Worm (Caenorhabditis elegans): Measurements from ENCODE around the gene F13H10.6.

Gene F13H10.6

ce11 chrIV:11025941-11026340, 16.8 kb downstream of the F13H10.6 start:
- TF ChIP-seq jun-1 (tag; optimal IDR thresholded peaks at IDR 0.05) (no peak), nhr-67 (tag; optimal IDR thresholded peaks at IDR 0.05) (no peak), daf-12 (tag; optimal IDR thresholded peaks at IDR 0.05) (no peak), nhr-43 (tag; optimal IDR thresholded peaks at IDR 0.05; ENCODE audit: poor library complexity, severe bottlenecking) (peak; percentile 87), mdl-1 (tag; optimal IDR thresholded peaks at IDR 0.05) (no peak), ceh-9 (tag; optimal IDR thresholded peaks at IDR 0.05) (no peak), ZK546.5 (tag; optimal IDR thresholded peaks at IDR 0.05) (no peak), ceh-82 (tag; optimal IDR thresholded peaks at IDR 0.05) (no peak), nhr-77 (tag; optimal IDR thresholded peaks at IDR 0.05) (no peak), skn-1 (tag; optimal IDR thresholded peaks at IDR 0.05) (no peak), eor-1 (tag; optimal IDR thresholded peaks at IDR 0.05) (no peak), sea-2 (GFP tag; optimal IDR thresholded peaks at IDR 0.05) (peak; percentile 36), aly-2 (tag; optimal IDR thresholded peaks at IDR 0.05) (no peak), fkh-10 (GFP tag; optimal IDR thresholded peaks at IDR 0.05) (no peak), elt-3 (tag; optimal IDR thresholded peaks at IDR 0.05) (peak in 1 of 3 experiments; percentile 8), elt-2 (tag; optimal IDR thresholded peaks at IDR 0.05) (no peak), fos-1 (tag; optimal IDR thresholded peaks at IDR 0.05) (no peak), pha-4 (tag; optimal IDR thresholded peaks at IDR 0.05) (peak; percentile 16), egl-5 (tag; optimal IDR thresholded peaks at IDR 0.05) (no peak), mml-1 (tag; optimal IDR thresholded peaks at IDR 0.05) (no peak), nfya-1 (tag; optimal IDR thresholded peaks at IDR 0.05; ENCODE audit: insufficient read depth) (peak; percentile 24), lin-15B (tag; optimal IDR thresholded peaks at IDR 0.05) (no peak), nhr-237 (tag; optimal IDR thresholded peaks at IDR 0.05) (no peak), lin-39 (tag; optimal IDR thresholded peaks at IDR 0.05) (peak; percentile 58), unc-62 (GFP tag; optimal IDR thresholded peaks at IDR 0.05) (no peak), nhr-28 (tag; optimal IDR thresholded peaks at IDR 0.05) (no peak), fkh-2 (tag; optimal IDR thresholded peaks at IDR 0.05) (no peak), ztf-4 (tag; optimal IDR thresholded peaks at IDR 0.05) (no peak), ztf-11 (tag; optimal IDR thresholded peaks at IDR 0.05) (no peak), ceh-16 (tag; optimal IDR thresholded peaks at IDR 0.05) (no peak), lsy-12 (tag; optimal IDR thresholded peaks at IDR 0.05) (peak; percentile 49), hmg-11 (tag; optimal IDR thresholded peaks at IDR 0.05) (no peak), zag-1 (tag; optimal IDR thresholded peaks at IDR 0.05) (no peak), nhr-23 (tag; optimal IDR thresholded peaks at IDR 0.05) (no peak), snpc-4 (tag; optimal IDR thresholded peaks at IDR 0.05) (no peak), elt-1 (tag; optimal IDR thresholded peaks at IDR 0.05) (no peak), nhr-11 (tag; optimal IDR thresholded peaks at IDR 0.05) (no peak), tbx-2 (tag; optimal IDR thresholded peaks at IDR 0.05) (peak; percentile 43), nhr-76 (tag; optimal IDR thresholded peaks at IDR 0.05) (no peak), nhr-25 (tag; optimal IDR thresholded peaks at IDR 0.05) (peak; percentile 8), ama-1 (optimal IDR thresholded peaks at IDR 0.05) (peak; percentile 92), nhr-12 (tag; optimal IDR thresholded peaks at IDR 0.05) (no peak), ceh-28 (tag; optimal IDR thresholded peaks at IDR 0.05) (no peak), egl-27 (tag; optimal IDR thresholded peaks at IDR 0.05) (no peak), unc-39 (tag; optimal IDR thresholded peaks at IDR 0.05) (no peak), pqm-1 (tag; optimal IDR thresholded peaks at IDR 0.05) (no peak), R02D3.7 (tag; optimal IDR thresholded peaks at IDR 0.05) (no peak)

ce11 chrIV:11026648-11027047, 17.6 kb downstream of the F13H10.6 start:
- TF ChIP-seq unc-39 (tag; optimal IDR thresholded peaks at IDR 0.05) (no peak), fos-1 (tag; optimal IDR thresholded peaks at IDR 0.05) (no peak), elt-2 (tag; optimal IDR thresholded peaks at IDR 0.05) (peak; percentile 0), aly-2 (tag; optimal IDR thresholded peaks at IDR 0.05) (no peak), nfya-1 (tag; optimal IDR thresholded peaks at IDR 0.05; ENCODE audit: insufficient read depth) (no peak), ZK546.5 (tag; optimal IDR thresholded peaks at IDR 0.05) (no peak), daf-12 (tag; optimal IDR thresholded peaks at IDR 0.05) (no peak), ceh-82 (tag; optimal IDR thresholded peaks at IDR 0.05) (no peak), snpc-4 (tag; optimal IDR thresholded peaks at IDR 0.05) (peak; percentile 5), egl-27 (tag; optimal IDR thresholded peaks at IDR 0.05) (no peak), lsy-12 (tag; optimal IDR thresholded peaks at IDR 0.05) (no peak), fkh-10 (GFP tag; optimal IDR thresholded peaks at IDR 0.05) (no peak), nhr-67 (tag; optimal IDR thresholded peaks at IDR 0.05) (no peak), skn-1 (tag; optimal IDR thresholded peaks at IDR 0.05) (peak; percentile 31), nhr-237 (tag; optimal IDR thresholded peaks at IDR 0.05) (no peak), ceh-9 (tag; optimal IDR thresholded peaks at IDR 0.05) (no peak), pha-4 (tag; optimal IDR thresholded peaks at IDR 0.05) (no peak), lin-15B (tag; optimal IDR thresholded peaks at IDR 0.05) (peak; percentile 31), hmg-11 (tag; optimal IDR thresholded peaks at IDR 0.05) (no peak), elt-3 (tag; optimal IDR thresholded peaks at IDR 0.05) (no peak)
